Fruit fly (Drosophila melanogaster) whole organism, embryonic: ENCODE results near the gene CkIIalpha-i3.
A peak's percentile ranks its signal among the peaks of the same experiment; 100 is the strongest.

ENCODE experiments used
- Bdp1 ChIP-seq: fragments of 200-800 bp; sonication (Bioruptor generic); optimal IDR thresholded peaks from 3 replicates; lab custom pipeline; 2016; ENCODE audit warnings: missing biosample characterization, missing genetic modification characterization
- CG1024 ChIP-seq: fragments of 200-800 bp; sonication (Bioruptor generic); IDR thresholded peaks from 2 replicates; pipeline ENCODE4 v1.3.6; 2022; ENCODE audit warnings: missing biosample characterization, missing genetic modification characterization
- CG10431 ChIP-seq: fragments of 200-800 bp; sonication (Bioruptor generic); optimal IDR thresholded peaks from 3 replicates; lab custom pipeline; 2018; ENCODE audit warnings: missing biosample characterization, mild to moderate bottlenecking, missing genetic modification characterization
- CG10979 ChIP-seq: fragments of 200-800 bp; sonication (Bioruptor generic); optimal IDR thresholded peaks from 2 replicates; lab custom pipeline; 2018; ENCODE audit warnings: missing biosample characterization, mild to moderate bottlenecking, missing genetic modification characterization, moderate library complexity
- CG11085 ChIP-seq: fragments of 200-800 bp; sonication (Bioruptor generic); IDR thresholded peaks from 2 replicates; pipeline ENCODE4 v1.3.6; 2022; ENCODE audit warnings: missing biosample characterization, missing genetic modification characterization
- CG11093 ChIP-seq: fragments of 200-800 bp; sonication (Bioruptor generic); IDR thresholded peaks from 3 replicates; pipeline ENCODE4 v1.3.6; 2022; ENCODE audit warnings: missing biosample characterization, missing genetic modification characterization
- CG11398 ChIP-seq: fragments of 200-800 bp; sonication (Bioruptor generic); optimal IDR thresholded peaks from 2 replicates; lab custom pipeline; 2016; ENCODE audit warnings: missing biosample characterization, missing genetic modification characterization
- CG11723 ChIP-seq: fragments of 200-800 bp; sonication (Bioruptor generic); optimal IDR thresholded peaks from 2 replicates; lab custom pipeline; 2017; ENCODE audit warnings: missing biosample characterization, mild to moderate bottlenecking, missing genetic modification characterization
- CG12155 ChIP-seq: fragments of 200-800 bp; sonication (Bioruptor generic); optimal IDR thresholded peaks from 3 replicates; lab custom pipeline; 2016; ENCODE audit warnings: missing biosample characterization, missing genetic modification characterization
- CG12744 ChIP-seq: fragments of 200-800 bp; sonication (Bioruptor generic); optimal IDR thresholded peaks from 2 replicates; lab custom pipeline; 2016; ENCODE audit warnings: missing biosample characterization, missing genetic modification characterization
- CG15479 ChIP-seq: fragments of 200-800 bp; sonication (Bioruptor generic); optimal IDR thresholded peaks from 3 replicates; lab custom pipeline; 2019; ENCODE audit warnings: missing biosample characterization, mild to moderate bottlenecking, missing genetic modification characterization, moderate library complexity
- CG15696 ChIP-seq: fragments of 200-800 bp; sonication (Bioruptor generic); optimal IDR thresholded peaks from 2 replicates; lab custom pipeline; 2019; ENCODE audit warnings: missing biosample characterization, mild to moderate bottlenecking, missing genetic modification characterization, moderate library complexity
- CG17328 ChIP-seq: fragments of 200-800 bp; sonication (Bioruptor generic); IDR thresholded peaks from 2 replicates; pipeline ENCODE4 v1.3.6; 2022; ENCODE audit warnings: missing biosample characterization, missing genetic modification characterization
- CG17385 ChIP-seq: fragments of 200-800 bp; sonication (Bioruptor generic); optimal IDR thresholded peaks from 3 replicates; lab custom pipeline; 2018; ENCODE audit warnings: missing biosample characterization, mild to moderate bottlenecking, missing genetic modification characterization
- CG18262 ChIP-seq: fragments of 200-800 bp; optimal IDR thresholded peaks from 3 replicates; lab custom pipeline; 2019; ENCODE audit warnings: missing biosample characterization, mild to moderate bottlenecking, missing genetic modification characterization, moderate library complexity
- CG2678 ChIP-seq: fragments of 200-800 bp; sonication (Bioruptor generic); optimal IDR thresholded peaks from 3 replicates; lab custom pipeline; 2019; ENCODE audit warnings: missing biosample characterization, mild to moderate bottlenecking, missing genetic modification characterization, moderate library complexity
- CG30431 ChIP-seq: fragments of 200-800 bp; sonication (Bioruptor generic); optimal IDR thresholded peaks from 2 replicates; lab custom pipeline; 2017; ENCODE audit warnings: missing biosample characterization, missing genetic modification characterization
- CG32767 ChIP-seq: fragments of 200-800 bp; sonication (Bioruptor generic); IDR thresholded peaks from 2 replicates; pipeline ENCODE4 v1.3.6; 2022; ENCODE audit warnings: missing biosample characterization, missing genetic modification characterization
- CG3407 ChIP-seq: fragments of 200-800 bp; sonication (Bioruptor generic); optimal IDR thresholded peaks from 2 replicates; lab custom pipeline; 2018; ENCODE audit warnings: missing biosample characterization, mild to moderate bottlenecking, missing genetic modification characterization
- CG3726 ChIP-seq: fragments of 200-800 bp; sonication (Bioruptor generic); IDR thresholded peaks from 3 replicates; pipeline ENCODE4, ENCODE4 v1.3.6; 2022; ENCODE audit warnings: missing biosample characterization, missing genetic modification characterization
- CG4328 ChIP-seq: fragments of 200-800 bp; sonication (Bioruptor generic); optimal IDR thresholded peaks from 3 replicates; lab custom pipeline; 2017; ENCODE audit warnings: missing biosample characterization, missing genetic modification reagents, missing genetic modification characterization
- CG4424 ChIP-seq: fragments of 200-800 bp; sonication (Bioruptor generic); optimal IDR thresholded peaks from 3 replicates; lab custom pipeline; 2016; ENCODE audit warnings: missing biosample characterization, missing genetic modification characterization
- CG4707 ChIP-seq: fragments of 200-800 bp; sonication (Bioruptor generic); optimal IDR thresholded peaks from 2 replicates; lab custom pipeline; 2018; ENCODE audit warnings: missing biosample characterization, mild to moderate bottlenecking, missing genetic modification characterization, moderate library complexity
- CG6272 ChIP-seq: fragments of 200-800 bp; sonication (Bioruptor generic); IDR thresholded peaks from 2 replicates; pipeline ENCODE4 v1.3.6; 2022; ENCODE audit warnings: missing biosample characterization, missing genetic modification characterization
- CG7357 ChIP-seq: fragments of 200-800 bp; sonication (Bioruptor generic); IDR thresholded peaks from 3 replicates; pipeline ENCODE4 v1.3.6; 2022; ENCODE audit warnings: missing biosample characterization, missing genetic modification characterization
- CG7372 ChIP-seq: fragments of 200-800 bp; sonication (Bioruptor generic); IDR thresholded peaks from 2 replicates; pipeline ENCODE4 v1.3.6; 2022; ENCODE audit warnings: missing biosample characterization, missing genetic modification characterization
- CG9932 ChIP-seq: fragments of 200-800 bp; sonication (Bioruptor generic); IDR thresholded peaks from 2 replicates; pipeline ENCODE4 v1.3.6; 2022; ENCODE audit warnings: missing biosample characterization, missing genetic modification characterization
- Dek ChIP-seq: fragments of 200-800 bp; sonication (Bioruptor generic); optimal IDR thresholded peaks from 3 replicates; lab custom pipeline; 2019; ENCODE audit warnings: missing biosample characterization, mild to moderate bottlenecking, missing genetic modification characterization, moderate library complexity
- Doc2 ChIP-seq: fragments of 200-800 bp; sonication (Bioruptor generic); IDR thresholded peaks from 2 replicates; pipeline ENCODE4 v1.3.6; 2022; ENCODE audit warnings: missing biosample characterization, missing genetic modification characterization
- GATAe ChIP-seq: fragments of 200-800 bp; sonication (Bioruptor generic); conservative IDR thresholded peaks from 2 replicates; pipeline ENCODE4 v1.3.6; 2022; ENCODE audit warnings: missing biosample characterization, missing genetic modification characterization
- MBD-R2 ChIP-seq: fragments of 200-800 bp; sonication (Bioruptor generic); IDR thresholded peaks from 2 replicates; pipeline ENCODE4 v1.3.6; 2022; ENCODE audit warnings: missing biosample characterization, missing genetic modification characterization
- Myb ChIP-seq: fragments of 200-800 bp; sonication (Bioruptor generic); optimal IDR thresholded peaks from 2 replicates; lab custom pipeline; 2016; ENCODE audit warnings: missing biosample characterization, missing genetic modification characterization
- Nf-YB ChIP-seq: fragments of 200-800 bp; sonication (Bioruptor generic); optimal IDR thresholded peaks from 3 replicates; lab custom pipeline; 2019; ENCODE audit warnings: missing biosample characterization, mild to moderate bottlenecking, missing genetic modification characterization, moderate library complexity
- Six4 ChIP-seq: fragments of 200-800 bp; sonication (Bioruptor generic); optimal IDR thresholded peaks from 2 replicates; lab custom pipeline; 2016; ENCODE audit warnings: missing biosample characterization, missing genetic modification characterization
- ap ChIP-seq: fragments of 200-800 bp; sonication (Bioruptor generic); IDR thresholded peaks from 2 replicates; pipeline ENCODE4 v1.3.6; 2022; ENCODE audit warnings: missing biosample characterization, missing genetic modification characterization
- bab2 ChIP-seq: fragments of 200-800 bp; sonication (Bioruptor generic); optimal IDR thresholded peaks from 2 replicates; lab custom pipeline; 2016; ENCODE audit warnings: missing biosample characterization, missing genetic modification characterization
- bcd ChIP-seq: fragments of 200-800 bp; sonication (Bioruptor generic); optimal IDR thresholded peaks from 2 replicates; lab custom pipeline; 2017; ENCODE audit warnings: missing biosample characterization, mild to moderate bottlenecking, missing genetic modification characterization
- bowl ChIP-seq: fragments of 200-800 bp; sonication (Bioruptor generic); IDR thresholded peaks from 2 replicates; pipeline ENCODE4 v1.3.6; 2022; ENCODE audit warnings: missing biosample characterization, missing genetic modification characterization
- crc ChIP-seq: fragments of 200-800 bp; sonication (Bioruptor generic); optimal IDR thresholded peaks from 2 replicates; lab custom pipeline; 2016; ENCODE audit warnings: missing biosample characterization, missing genetic modification characterization
- dati ChIP-seq: fragments of 200-800 bp; sonication (Bioruptor generic); IDR thresholded peaks from 2 replicates; pipeline ENCODE4 v1.3.6; 2022; ENCODE audit warnings: missing biosample characterization, missing genetic modification characterization
- esg ChIP-seq: fragments of 200-800 bp; sonication (Bioruptor generic); conservative IDR thresholded peaks from 2 replicates; pipeline ENCODE4 v1.3.6; 2022; ENCODE audit warnings: missing biosample characterization, missing genetic modification characterization
- grau ChIP-seq: fragments of 200-800 bp; optimal IDR thresholded peaks from 3 replicates; lab custom pipeline; 2019; ENCODE audit warnings: missing biosample characterization, mild to moderate bottlenecking, missing genetic modification characterization, moderate library complexity
- hbn ChIP-seq: fragments of 200-800 bp; sonication (Bioruptor generic); IDR thresholded peaks from 2 replicates; pipeline ENCODE4 v1.3.6; 2022; ENCODE audit warnings: missing biosample characterization, missing genetic modification characterization; ENCODE audit not compliant: partially characterized antibody
- nmo ChIP-seq: fragments of 200-800 bp; sonication (Bioruptor generic); optimal IDR thresholded peaks from 2 replicates; lab custom pipeline; 2018; ENCODE audit warnings: missing biosample characterization, mild to moderate bottlenecking, missing genetic modification characterization, moderate library complexity
- org-1 ChIP-seq: fragments of 200-800 bp; sonication (Bioruptor generic); optimal IDR thresholded peaks from 2 replicates; lab custom pipeline; 2017; ENCODE audit warnings: missing biosample characterization, missing genetic modification characterization
- row ChIP-seq: fragments of 200-800 bp; sonication (Bioruptor generic); IDR thresholded peaks from 3 replicates; pipeline ENCODE4 v1.3.6; 2022; ENCODE audit warnings: missing biosample characterization, missing genetic modification characterization
- sd ChIP-seq: fragments of 200-800 bp; sonication (Bioruptor generic); optimal IDR thresholded peaks from 3 replicates; lab custom pipeline; 2018; ENCODE audit warnings: missing biosample characterization, mild to moderate bottlenecking, missing genetic modification characterization, moderate library complexity
- sqz ChIP-seq: fragments of 200-800 bp; sonication (Bioruptor generic); optimal IDR thresholded peaks from 3 replicates; lab custom pipeline; 2018; ENCODE audit warnings: missing biosample characterization, mild to moderate bottlenecking, missing genetic modification characterization
- toy ChIP-seq: fragments of 200-800 bp; sonication (Bioruptor generic); IDR thresholded peaks from 2 replicates; pipeline ENCODE4 v1.3.6; 2022; ENCODE audit warnings: missing biosample characterization, missing genetic modification characterization
- z ChIP-seq: fragments of 200-800 bp; sonication (Bioruptor generic); IDR thresholded peaks from 3 replicates; pipeline ENCODE4 v1.3.6; 2022; ENCODE audit warnings: missing biosample characterization, missing genetic modification characterization

Gene CkIIalpha-i3

DNA sequence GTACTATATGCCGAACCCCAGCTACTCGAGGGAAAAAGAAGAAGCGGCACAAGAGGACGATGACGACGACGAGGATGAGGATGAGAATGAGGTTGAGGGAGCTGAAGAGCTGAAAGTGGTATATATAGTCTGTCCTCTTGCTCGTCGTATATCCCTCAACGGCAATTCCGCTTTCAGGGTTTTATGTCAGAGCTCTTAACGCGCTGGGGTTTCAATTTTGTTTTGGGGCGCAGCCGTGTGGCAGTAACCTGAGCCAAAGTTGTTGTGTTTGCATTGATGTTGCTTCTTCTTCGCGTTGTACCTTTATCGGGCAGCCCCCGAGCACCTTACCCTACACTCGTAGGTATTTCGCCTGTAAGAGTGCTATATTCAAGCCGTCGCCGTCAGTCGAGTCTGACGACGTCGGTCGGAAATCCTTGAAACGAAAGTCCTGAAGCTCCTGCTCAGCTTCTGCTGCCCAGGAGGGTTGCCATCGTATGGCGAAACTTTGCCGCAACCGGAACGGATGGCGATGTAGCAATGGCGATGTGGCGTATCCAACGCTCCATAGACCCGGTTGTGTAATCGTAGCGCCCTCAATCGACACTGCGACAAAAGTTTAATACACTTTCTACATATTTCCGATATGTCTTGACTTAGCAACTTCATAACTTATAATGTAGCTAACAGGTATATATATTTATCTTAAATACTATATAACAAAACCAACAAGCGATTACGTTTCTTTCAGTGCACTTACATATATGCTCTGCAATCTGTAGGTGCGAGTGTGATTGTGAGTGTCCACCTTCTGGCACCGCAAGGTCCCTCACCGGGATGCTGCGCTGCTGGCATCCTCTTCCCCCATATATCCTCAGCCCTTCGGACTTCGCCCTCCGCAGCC is 5.5 kb downstream of the CkIIalpha-i3 start (continued):
- TF ChIP-seq CG2678 (peak; percentile 13), MBD-R2 (GFP tag; lab: Robert Waterston, UW) (no peak), Doc2 (GFP tag; lab: Robert Waterston, UW) (no peak), CG7357 (GFP tag; lab: Robert Waterston, UW) (no peak), CG6272 (GFP tag; lab: Robert Waterston, UW) (no peak), CG11085 (GFP tag; lab: Robert Waterston, UW) (no peak), CG17385 (no peak), Bdp1 (GFP tag; lab: Kevin White, UChicago) (no peak), CG11723 (GFP tag; lab: Kevin White, UChicago) (no peak), org-1 (GFP tag; lab: Kevin White, UChicago) (no peak), CG4328 (GFP tag; lab: Kevin White, UChicago) (no peak), CG4707 (no peak), CG32767 (GFP tag; lab: Robert Waterston, UW) (0 out of 2 replicates have a peak, but pooled peaks have one; percentile 46), GATAe (GFP tag; lab: Robert Waterston, UW) (no peak), sd (no peak), Nf-YB (GFP tag; lab: Kevin White, UChicago) (no peak), CG4424 (GFP tag; lab: Kevin White, UChicago) (peak; percentile 15), CG10979 (tag; lab: Kevin White, UChicago) (peak; percentile 23), sqz (GFP tag; lab: Kevin White, UChicago) (no peak), CG12155 (no peak), bab2 (GFP tag; lab: Kevin White, UChicago) (no peak), CG15696 (tag; lab: Kevin White, UChicago) (no peak), crc (GFP tag; lab: Kevin White, UChicago) (no peak), dati (no peak), CG9932 (GFP tag; lab: Robert Waterston, UW) (no peak), grau (peak; percentile 10), hbn (GFP tag; lab: Robert Waterston, UW) (no peak), nmo (GFP tag; lab: Kevin White, UChicago) (peak; percentile 6), CG10431 (no peak), Myb (no peak), Six4 (GFP tag; lab: Kevin White, UChicago) (peak; percentile 10), CG11398 (GFP tag; lab: Kevin White, UChicago) (no peak), z (GFP tag; lab: Robert Waterston, UW) (no peak), CG3407 (GFP tag; lab: Kevin White, UChicago) (peak; percentile 30), bowl (GFP tag; lab: Robert Waterston, UW) (no peak), CG15479 (no peak), ap (GFP tag; lab: Robert Waterston, UW) (no peak), CG7372 (GFP tag; lab: Robert Waterston, UW) (no peak), CG3726 (GFP tag; lab: Robert Waterston, UW) (no peak), CG30431 (GFP tag; lab: Kevin White, UChicago) (no peak), Dek (tag; lab: Kevin White, UChicago) (no peak), CG12744 (no peak), CG18262 (tag; lab: Kevin White, UChicago) (peak; percentile 5), CG1024 (GFP tag; lab: Robert Waterston, UW) (peak; percentile 52; the same call in 1 of the 2 replicates), bcd (GFP tag; lab: Kevin White, UChicago) (peak; percentile 36), esg (GFP tag; lab: Robert Waterston, UW) (0 out of 2 replicates have a peak, but pooled peaks have one; percentile 43), CG11093 (GFP tag; lab: Robert Waterston, UW) (no peak), row (GFP tag; lab: Robert Waterston, UW) (peak; percentile 51; the same call in 2 of the 3 replicates), CG17328 (GFP tag; lab: Robert Waterston, UW) (peak; percentile 58; the same call in 1 of the 2 replicates), toy (GFP tag; lab: Robert Waterston, UW) (no peak)
